In genomic region chr3L:11135846-11136245, dm6 we compare ENCODE assay signal across 1 fruit fly cellular context.
TF ChIP-seq lines count a peak whose summit lies in the region.

Gene IRSp53 (plus strand): TSS chr3L:11136049.

TF ChIP-seq in whole organism, embryonic, 481 proteins besides CTCF, POLR2A, EP300 and RAD21 (continued from another document):
- TF ChIP-seq Drgx (GFP tag; IDR thresholded peaks at IDR 0.05; lab: Robert Waterston, UW) (0 out of 2 replicates have a peak, but pooled peaks have one; percentile 5), CG13287 (GFP tag; IDR thresholded peaks at IDR 0.05; lab: Robert Waterston, UW; ENCODE audit: partially characterized antibody) (peak; percentile 31; the same call in 1 of the 2 replicates), CG18011 (GFP tag; optimal IDR thresholded peaks at IDR 0.05; lab: Kevin White, UChicago) (no peak), CG14667 (GFP tag; IDR thresholded peaks at IDR 0.05; lab: Robert Waterston, UW) (no peak), Nf-YA (GFP tag; IDR thresholded peaks at IDR 0.05; lab: Robert Waterston, UW) (no peak), CG7357 (GFP tag; IDR thresholded peaks at IDR 0.05; lab: Robert Waterston, UW) (no peak), emc (GFP tag; optimal IDR thresholded peaks at IDR 0.05; lab: Kevin White, UChicago) (no peak), corto (GFP tag; optimal IDR thresholded peaks at IDR 0.05; lab: Kevin White, UChicago) (peak; percentile 0), Adf1 (GFP tag; IDR thresholded peaks at IDR 0.05; lab: Robert Waterston, UW) (no peak; the same call in 1 of the 2 replicates), CG7987 (GFP tag; optimal IDR thresholded peaks at IDR 0.05; lab: Kevin White, UChicago) (peak; percentile 1), CG7556 (GFP tag; optimal IDR thresholded peaks at IDR 0.05; lab: Kevin White, UChicago) (no peak), caup (GFP tag; optimal IDR thresholded peaks at IDR 0.05; lab: Kevin White, UChicago; ENCODE audit: severe bottlenecking) (peak; percentile 11)
TF ChIP-seq in whole organism, embryonic: peak in this region for 13.
